Worm (Caenorhabditis elegans) whole organism, early embryonic: Measurements from ENCODE around the gene W09D6.5.

Experiments
- B0310.2 ChIP-seq: sonication (generic microtip); optimal IDR thresholded peaks from 2 replicates; lab custom pipeline; 2016; ENCODE audit warnings: mild to moderate bottlenecking, missing genetic modification characterization, missing compliant biosample characterization
- F13C5.2 ChIP-seq: sonication (generic microtip); optimal IDR thresholded peaks from 2 replicates; lab custom pipeline; 2017; ENCODE audit warnings: mild to moderate bottlenecking, missing genetic modification characterization, inconsistent platforms, missing compliant biosample characterization
- aly-1 ChIP-seq: sonication (generic microtip); optimal IDR thresholded peaks from 2 replicates; lab custom pipeline; 2016; ENCODE audit warnings: missing genetic modification characterization, missing compliant biosample characterization
- ama-1 ChIP-seq: fragments of 150-350 bp; optimal IDR thresholded peaks from 2 replicates; lab custom pipeline; 2014
- ceh-13 ChIP-seq: fragments of 200-800 bp; sonication (Bioruptor generic); optimal IDR thresholded peaks from 2 replicates; lab custom pipeline; 2018; ENCODE audit warnings: mild to moderate bottlenecking, missing genetic modification characterization, missing compliant biosample characterization
- ceh-36 ChIP-seq: sonication (generic microtip); optimal IDR thresholded peaks from 2 replicates; lab custom pipeline; 2016; ENCODE audit warnings: missing genetic modification characterization, inconsistent platforms, missing compliant biosample characterization
- ets-7 ChIP-seq: sonication (generic microtip); optimal IDR thresholded peaks from 2 replicates; lab custom pipeline; 2016; ENCODE audit warnings: missing genotype, missing genetic modification characterization, missing compliant biosample characterization
- flt-1 ChIP-seq: fragments of 200-800 bp; sonication (Bioruptor generic); IDR thresholded peaks from 2 replicates; pipeline ENCODE4 v1.3.6; 2022; ENCODE audit warnings: missing genetic modification characterization, missing compliant biosample characterization
- hmbx-1 ChIP-seq: sonication (generic microtip); optimal IDR thresholded peaks from 2 replicates; lab custom pipeline; 2016; ENCODE audit warnings: mild to moderate bottlenecking, missing genetic modification characterization, missing compliant biosample characterization
- hmg-4 ChIP-seq: fragments of 200-800 bp; sonication (Bioruptor generic); optimal IDR thresholded peaks from 2 replicates; lab custom pipeline; 2018; ENCODE audit warnings: mild to moderate bottlenecking, missing genetic modification characterization, missing compliant biosample characterization
- hnd-1 ChIP-seq: sonication (generic microtip); optimal IDR thresholded peaks from 2 replicates; lab custom pipeline; 2016; ENCODE audit warnings: missing genetic modification characterization, missing compliant biosample characterization
- pes-1 ChIP-seq: fragments of 200-800 bp; sonication (Bioruptor generic); IDR thresholded peaks from 2 replicates; pipeline ENCODE4 v1.3.6; 2022; ENCODE audit warnings: missing genetic modification reagents, missing genetic modification characterization, missing compliant biosample characterization
- scrt-1 ChIP-seq: fragments of 200-800 bp; sonication (Bioruptor generic); IDR thresholded peaks from 2 replicates; pipeline ENCODE4 v1.3.6; 2022; ENCODE audit warnings: missing genetic modification characterization, missing compliant biosample characterization
- sea-1 ChIP-seq: fragments of 200-800 bp; sonication (Bioruptor generic); conservative IDR thresholded peaks from 2 replicates; pipeline ENCODE4 v1.3.6; 2022; ENCODE audit warnings: missing genetic modification characterization, missing compliant biosample characterization
- tbx-11 ChIP-seq: fragments of 200-800 bp; sonication (Bioruptor generic); IDR thresholded peaks from 2 replicates; pipeline ENCODE4 v1.3.6; 2022; ENCODE audit warnings: missing genetic modification characterization, missing compliant biosample characterization
- tbx-37 ChIP-seq: fragments of 200-800 bp; sonication (Bioruptor generic); conservative IDR thresholded peaks from 2 replicates; pipeline ENCODE4 v1.3.6; 2022; ENCODE audit warnings: missing genetic modification reagents, missing genetic modification characterization, missing compliant biosample characterization
- tra-4 ChIP-seq: sonication (generic microtip); optimal IDR thresholded peaks from 2 replicates; lab custom pipeline; 2017; ENCODE audit warnings: missing genetic modification characterization, missing compliant biosample characterization

The W09D6.5 gene

DNA sequence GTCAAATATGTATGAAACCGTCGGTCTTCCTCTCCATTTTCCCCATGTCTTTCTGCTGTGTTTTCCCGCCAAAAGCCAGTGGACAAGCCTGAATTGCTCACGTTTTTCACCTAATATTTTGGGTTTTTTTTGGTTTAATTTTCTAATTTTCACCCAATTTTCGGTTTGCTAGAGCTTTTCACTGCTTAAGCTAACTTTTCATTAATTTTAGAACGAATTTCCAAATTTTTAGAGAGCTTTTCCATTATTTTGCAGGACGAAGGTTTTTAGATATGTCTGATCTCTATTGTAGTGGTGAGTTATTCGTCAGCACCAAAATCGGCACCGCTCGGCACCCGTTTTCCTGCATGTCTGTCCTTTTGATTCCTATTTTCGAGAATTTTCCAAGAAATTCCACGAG lies 34.7 kb upstream of the W09D6.5 start:
- TF ChIP-seq aly-1 (tag; lab: Kevin White, UChicago): no peak
- no peak for TF ChIP-seq sea-1 (GFP tag; lab: Robert Waterston, UW)
- no peak for TF ChIP-seq hmbx-1 (tag; lab: Kevin White, UChicago)

- TF ChIP-seq F13C5.2 (tag; lab: Kevin White, UChicago) (no peak), sea-1 (GFP tag; lab: Robert Waterston, UW) (no peak), hnd-1 (tag; lab: Kevin White, UChicago) (no peak), tra-4 (tag; lab: Kevin White, UChicago) (no peak), ets-7 (tag; lab: Kevin White, UChicago) (no peak), aly-1 (tag; lab: Kevin White, UChicago) (no peak), ama-1 (no peak), ceh-36 (no peak), hmg-4 (GFP tag; lab: Kevin White, UChicago) (no peak), tbx-37 (GFP tag; lab: Robert Waterston, UW) (no peak)
Measured at ce11 chrIII:11054032-11054431, 34.3 kb upstream of the W09D6.5 start.

- TF ChIP-seq sea-1 (GFP tag; lab: Robert Waterston, UW) (no peak), F13C5.2 (tag; lab: Kevin White, UChicago) (no peak), ets-7 (tag; lab: Kevin White, UChicago) (no peak), ceh-13 (GFP tag; lab: Kevin White, UChicago) (no peak)
Measured at ce11 chrIII:11054532-11055265, 33.6 kb upstream of the W09D6.5 start.

ce11 chrIII:11059775-11060174 lies 28.5 kb upstream of the W09D6.5 start:
- TF ChIP-seq tra-4 (tag; lab: Kevin White, UChicago) (no peak), ets-7 (tag; lab: Kevin White, UChicago) (no peak), scrt-1 (no peak), hnd-1 (tag; lab: Kevin White, UChicago) (no peak), F13C5.2 (tag; lab: Kevin White, UChicago) (no peak), ceh-13 (GFP tag; lab: Kevin White, UChicago) (no peak), hmg-4 (GFP tag; lab: Kevin White, UChicago) (no peak), ceh-36 (no peak), tbx-37 (GFP tag; lab: Robert Waterston, UW) (no peak), aly-1 (tag; lab: Kevin White, UChicago) (no peak), sea-1 (GFP tag; lab: Robert Waterston, UW) (no peak)

- TF ChIP-seq ceh-36: no peak
- TF ChIP-seq F13C5.2 (tag; lab: Kevin White, UChicago): peak; percentile 52
Measured at ce11 chrIII:11063259-11063658, 25.0 kb upstream of the W09D6.5 start, which contains the start of gene rsa-2. rsa-2 (plus strand) TSS chrIII:11063479.

DNA sequence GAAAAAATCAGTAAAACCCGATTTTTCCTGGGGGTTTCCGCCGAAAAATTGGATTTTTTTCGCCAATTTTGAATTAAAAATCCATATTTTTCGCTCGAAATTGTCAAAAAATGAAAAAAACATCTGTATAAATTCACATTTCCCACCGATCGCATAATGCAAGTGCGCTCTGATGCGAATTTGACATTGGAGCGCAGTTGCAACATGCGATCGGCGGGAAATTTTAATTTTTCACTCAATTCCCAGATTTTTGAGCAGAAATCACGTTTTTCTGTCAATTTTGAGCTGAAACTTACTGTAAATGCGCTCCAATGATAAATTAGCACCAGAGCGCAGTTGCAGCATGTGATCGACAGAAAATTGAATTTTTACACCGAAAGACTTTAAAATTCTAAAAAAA lies 23.7 kb upstream of the W09D6.5 start:
- TF ChIP-seq hmg-4 (GFP tag; lab: Kevin White, UChicago): no peak
- no peak for TF ChIP-seq ama-1
- no peak for TF ChIP-seq pes-1 (GFP tag; lab: Robert Waterston, UW)
- no peak for TF ChIP-seq scrt-1
- TF ChIP-seq tbx-37 (GFP tag; lab: Robert Waterston, UW): no peak
- TF ChIP-seq flt-1 (GFP tag; lab: Robert Waterston, UW): no peak
- TF ChIP-seq aly-1 (tag; lab: Kevin White, UChicago): no peak
- no peak for TF ChIP-seq tbx-11
- no peak for TF ChIP-seq F13C5.2 (tag; lab: Kevin White, UChicago)
- TF ChIP-seq ceh-13 (GFP tag; lab: Kevin White, UChicago): no peak
- no peak for TF ChIP-seq B0310.2 (tag; lab: Kevin White, UChicago)
- no peak for TF ChIP-seq hnd-1 (tag; lab: Kevin White, UChicago)
- TF ChIP-seq hmbx-1 (tag; lab: Kevin White, UChicago): no peak
- no peak for TF ChIP-seq sea-1 (GFP tag; lab: Robert Waterston, UW)
- no peak for TF ChIP-seq ets-7 (tag; lab: Kevin White, UChicago)
- TF ChIP-seq ceh-36: no peak
- no peak for TF ChIP-seq tra-4 (tag; lab: Kevin White, UChicago)

ce11 chrIII:11066691-11067090 lies 21.6 kb upstream of the W09D6.5 start:
- TF ChIP-seq scrt-1 (peak; percentile 50; the same call in 1 of the 2 replicates), flt-1 (GFP tag; lab: Robert Waterston, UW) (0 out of 2 replicates have a peak, but pooled peaks have one; percentile 34), ets-7 (tag; lab: Kevin White, UChicago) (no peak), tbx-11 (peak; percentile 45; the same call in 1 of the 2 replicates), hmbx-1 (tag; lab: Kevin White, UChicago) (no peak), ceh-36 (no peak), pes-1 (GFP tag; lab: Robert Waterston, UW) (peak; percentile 50; the same call in 1 of the 2 replicates), hnd-1 (tag; lab: Kevin White, UChicago) (peak; percentile 34)

- TF ChIP-seq tbx-37 (GFP tag; lab: Robert Waterston, UW) (no peak), scrt-1 (no peak), tra-4 (tag; lab: Kevin White, UChicago) (no peak)
Measured at ce11 chrIII:11068553-11068952, 19.7 kb upstream of the W09D6.5 start, which contains the start of gene W09D6.1. W09D6.1 (plus strand) TSS chrIII:11068853.
